Fruit fly (Drosophila melanogaster): Measurements from ENCODE around the gene Ref2.

Gene Ref2

DNA sequence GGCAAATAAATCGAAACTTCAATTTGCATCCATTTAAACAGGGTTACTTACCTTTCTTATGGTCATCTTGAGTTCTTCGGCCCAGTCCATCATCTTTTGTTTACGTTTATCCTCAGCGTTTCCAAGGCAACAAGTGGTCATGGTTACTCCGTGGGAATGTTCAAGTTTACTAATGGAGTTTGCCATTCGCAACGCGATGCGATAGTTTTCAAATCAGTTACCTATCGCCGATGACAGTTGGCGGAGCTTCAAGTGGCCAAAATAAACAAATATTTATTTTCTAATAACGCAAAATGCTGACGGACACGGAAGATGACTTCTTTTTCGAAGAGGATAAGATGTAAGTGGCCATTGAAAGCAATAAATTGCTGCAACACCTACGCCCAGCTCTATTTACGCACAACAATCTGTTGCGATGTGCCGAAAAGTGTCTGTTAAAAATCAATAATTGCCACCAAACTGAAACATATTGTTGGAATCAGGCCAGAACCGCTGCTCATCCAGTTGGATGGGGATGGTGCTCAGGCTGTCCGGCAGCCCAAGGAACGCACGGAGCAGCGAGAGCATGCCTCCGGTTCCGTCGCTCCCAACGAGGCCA lies 48.8 kb upstream of the Ref2 start, which contains the start of the genes IFT43 and PICK1 (continued):
- TF ChIP-seq Abd-B (GFP tag; optimal IDR thresholded peaks at IDR 0.05) (no peak), Adf1 (GFP tag; IDR thresholded peaks at IDR 0.05) (no peak), Hmr (GFP tag; optimal IDR thresholded peaks at IDR 0.05) (no peak), dan (GFP tag; IDR thresholded peaks at IDR 0.05) (no peak), CG4617 (GFP tag; optimal IDR thresholded peaks at IDR 0.05; ENCODE audit: borderline replicate concordance) (peak; percentile 42), zen (tag; optimal IDR thresholded peaks at IDR 0.05) (peak; percentile 54), sob (GFP tag; IDR thresholded peaks at IDR 0.05) (no peak), jigr1 (GFP tag; IDR thresholded peaks at IDR 0.05) (no peak), nom (GFP tag; optimal IDR thresholded peaks at IDR 0.05) (no peak), CG10274 (GFP tag; optimal IDR thresholded peaks at IDR 0.05) (no peak), CG8359 (GFP tag; optimal IDR thresholded peaks at IDR 0.05; ENCODE audit: borderline replicate concordance) (no peak), CTCF (GFP tag; optimal IDR thresholded peaks at IDR 0.05) (no peak), CG10209 (GFP tag; optimal IDR thresholded peaks at IDR 0.05) (no peak), CG1233 (GFP tag; optimal IDR thresholded peaks at IDR 0.05) (no peak), Trl (optimal IDR thresholded peaks at IDR 0.05) (no peak), Trl (GFP tag; optimal IDR thresholded peaks at IDR 0.05) (no peak), cg (GFP tag; optimal IDR thresholded peaks at IDR 0.05) (no peak), HmgZ (tag; optimal IDR thresholded peaks at IDR 0.05) (peak; percentile 19), unpg (GFP tag; optimal IDR thresholded peaks at IDR 0.05) (no peak), Mes4 (GFP tag; optimal IDR thresholded peaks at IDR 0.05) (no peak), Dref (GFP tag; IDR thresholded peaks at IDR 0.05) (peak; percentile 52), vvl (GFP tag; IDR thresholded peaks at IDR 0.05) (no peak), Sry-δ (GFP tag; optimal IDR thresholded peaks at IDR 0.05) (peak; percentile 64), lab (GFP tag; optimal IDR thresholded peaks at IDR 0.05) (no peak), CG12391 (tag; optimal IDR thresholded peaks at IDR 0.05) (no peak), CG11560 (tag; IDR thresholded peaks at IDR 0.05) (no peak), ewg (GFP tag; optimal IDR thresholded peaks at IDR 0.05) (no peak), CG7839 (tag; optimal IDR thresholded peaks at IDR 0.05) (no peak), TFAM (GFP tag; optimal IDR thresholded peaks at IDR 0.05) (no peak), tup (GFP tag; optimal IDR thresholded peaks at IDR 0.05) (no peak), CG2875 (GFP tag; optimal IDR thresholded peaks at IDR 0.05) (no peak), Pdp1 (GFP tag; optimal IDR thresholded peaks at IDR 0.05) (no peak), CG11456 (GFP tag; IDR thresholded peaks at IDR 0.05) (no peak), CG7963 (GFP tag; IDR thresholded peaks at IDR 0.05; ENCODE audit: partially characterized antibody) (peak; percentile 69; the same call in 2 of the 3 replicates), Ptx1 (GFP tag; IDR thresholded peaks at IDR 0.05) (no peak), repo (GFP tag; optimal IDR thresholded peaks at IDR 0.05) (no peak), CG18599 (GFP tag; optimal IDR thresholded peaks at IDR 0.05) (no peak), en (GFP tag; optimal IDR thresholded peaks at IDR 0.05) (no peak), Dek (tag; optimal IDR thresholded peaks at IDR 0.05) (no peak), zfh1 (GFP tag; IDR thresholded peaks at IDR 0.05) (0 out of 3 replicates have a peak, but pooled peaks have one; percentile 11), CG32532 (GFP tag; IDR thresholded peaks at IDR 0.05) (no peak), org-1 (GFP tag; optimal IDR thresholded peaks at IDR 0.05) (no peak), ac (GFP tag; optimal IDR thresholded peaks at IDR 0.05) (no peak), CG13287 (GFP tag; IDR thresholded peaks at IDR 0.05; ENCODE audit: partially characterized antibody) (peak; percentile 84), lola (GFP tag; optimal IDR thresholded peaks at IDR 0.05) (no peak), CG18011 (GFP tag; optimal IDR thresholded peaks at IDR 0.05) (no peak), CG3163 (GFP tag; optimal IDR thresholded peaks at IDR 0.05) (no peak), unc-4 (GFP tag; IDR thresholded peaks at IDR 0.05; ENCODE audit: partially characterized antibody) (peak; percentile 75), CG2678 (tag; optimal IDR thresholded peaks at IDR 0.05) (no peak), CG3838 (GFP tag; optimal IDR thresholded peaks at IDR 0.05) (no peak)

All from whole organism, embryonic.